Worm (Caenorhabditis elegans) whole organism, L1 larva: ENCODE data around the gene dyf-2.

Experiments
- ama-1 ChIP-seq: fragments of 150-350 bp; optimal IDR thresholded peaks from 2 replicates; lab custom pipeline; 2014
- ceh-63 ChIP-seq: fragments of 200-800 bp; sonication (Bioruptor generic); optimal IDR thresholded peaks from 2 replicates; lab custom pipeline; 2018; ENCODE audit warnings: mild to moderate bottlenecking, missing genetic modification characterization, missing compliant biosample characterization
- elt-2 ChIP-seq: sonication (generic microtip); optimal IDR thresholded peaks from 2 replicates; lab custom pipeline; 2016; ENCODE audit warnings: missing genetic modification characterization, mild to moderate bottlenecking, inconsistent platforms, missing compliant biosample characterization, missing genetic modification reagents
- hpl-2 ChIP-seq: fragments of 150-350 bp; optimal IDR thresholded peaks from 2 replicates; lab custom pipeline; 2014; ENCODE audit warnings: missing biosample characterization, missing genetic modification reagents, missing genetic modification characterization
- lin-14 ChIP-seq: fragments of 200-800 bp; sonication (Bioruptor generic); optimal IDR thresholded peaks from 2 replicates; lab custom pipeline; 2018; ENCODE audit warnings: mild to moderate bottlenecking, missing genetic modification characterization, moderate library complexity, missing compliant biosample characterization
- lin-35 ChIP-seq, 2 experiments: fragments of 150-350 bp; optimal IDR thresholded peaks; 2 replicates each; lab custom pipeline; 2014; ENCODE audit warnings: missing biosample characterization in 2 of 2, missing genetic modification characterization in 2 of 2, missing genetic modification reagents in 2 of 2
- lin-39 ChIP-seq: fragments of 150-350 bp; optimal IDR thresholded peaks from 2 replicates; lab custom pipeline; 2014; ENCODE audit warnings: missing biosample characterization, missing genetic modification reagents, missing genetic modification characterization
- mdl-1 ChIP-seq, 2 experiments: fragments of 150-350 bp; optimal IDR thresholded peaks; 2 replicates each; lab custom pipeline; 2014 to 2017; ENCODE audit warnings: missing biosample characterization in 2 of 2, missing genetic modification characterization in 2 of 2, inconsistent platforms in 1 of 2
- mef-2 ChIP-seq: fragments of 150-350 bp; optimal IDR thresholded peaks from 2 replicates; lab custom pipeline; 2014; ENCODE audit warnings: missing biosample characterization, missing genetic modification characterization
- nhr-28 ChIP-seq: fragments of 150-350 bp; optimal IDR thresholded peaks from 2 replicates; lab custom pipeline; 2014; ENCODE audit warnings: missing biosample characterization, missing genetic modification characterization
- nhr-71 ChIP-seq: sonication (generic microtip); optimal IDR thresholded peaks from 2 replicates; lab custom pipeline; 2016; ENCODE audit warnings: mild to moderate bottlenecking, missing genetic modification characterization, moderate library complexity, missing compliant biosample characterization
- nhr-90 ChIP-seq: sonication (generic microtip); optimal IDR thresholded peaks from 2 replicates; lab custom pipeline; 2016; ENCODE audit warnings: mild to moderate bottlenecking, missing genetic modification characterization, missing compliant biosample characterization; ENCODE audit not compliant: poor library complexity
- sup-37 ChIP-seq: fragments of 200-800 bp; sonication (Bioruptor generic); optimal IDR thresholded peaks from 2 replicates; lab custom pipeline; 2018; ENCODE audit warnings: mild to moderate bottlenecking, missing genetic modification characterization, missing compliant biosample characterization

The dyf-2 gene

ce11 chrIII:13626692-13627091, 59.6 kb downstream of the dyf-2 start, which contains the start of gene T12D8.5:
TSS of gene T12D8.5 (minus strand) at chrIII:13626786.
- peak; percentile 12 for TF ChIP-seq nhr-71 (tag; lab: Kevin White, UChicago)
- TF ChIP-seq mdl-1 (tag; optimal IDR thresholded peaks at IDR 0.05; lab: Kevin White, UChicago), result peak in 1 of 2 experiments; percentile 31
- no peak for TF ChIP-seq hpl-2 (GFP tag; lab: Kevin White, UChicago)
- TF ChIP-seq elt-2 (tag; lab: Kevin White, UChicago), result peak; percentile 85
- TF ChIP-seq lin-35 (GFP tag; optimal IDR thresholded peaks at IDR 0.05; lab: Kevin White, UChicago), result peak in 1 of 2 experiments; percentile 27

- no peak for TF ChIP-seq sup-37 (GFP tag; lab: Kevin White, UChicago)
- TF ChIP-seq lin-14 (GFP tag; lab: Kevin White, UChicago), result no peak
- TF ChIP-seq ceh-63, result peak; percentile 62
- TF ChIP-seq ama-1 (lab: Kevin White, UChicago), result peak; percentile 26
- no peak for TF ChIP-seq lin-39 (tag; lab: Kevin White, UChicago)
- no peak for TF ChIP-seq nhr-28 (tag; lab: Kevin White, UChicago)
- no peak for TF ChIP-seq mef-2
- TF ChIP-seq elt-2 (tag; lab: Kevin White, UChicago), result peak; percentile 4
- TF ChIP-seq nhr-90 (tag; lab: Kevin White, UChicago), result peak; percentile 16
These were observed 60.4 kb downstream of the dyf-2 start for ce11 chrIII:13625650-13626430.
